Worm (Caenorhabditis elegans): ENCODE measurements around the gene lact-2.

The lact-2 gene

ce11 chrII:10094190-10094923 is at the start of gene lact-2:
lact-2 (plus strand) TSS chrII:10094873.
- TF ChIP-seq nhr-25 (tag; optimal IDR thresholded peaks at IDR 0.05) (no peak), lin-11 (tag; optimal IDR thresholded peaks at IDR 0.05) (no peak), skn-1 (tag; optimal IDR thresholded peaks at IDR 0.05) (no peak), nhr-23 (tag; optimal IDR thresholded peaks at IDR 0.05) (no peak), unc-55 (GFP tag; optimal IDR thresholded peaks at IDR 0.05) (no peak), unc-39 (tag; optimal IDR thresholded peaks at IDR 0.05) (no peak), gmeb-1 (tag; optimal IDR thresholded peaks at IDR 0.05) (no peak), ZK546.5 (tag; optimal IDR thresholded peaks at IDR 0.05) (no peak), fos-1 (tag; optimal IDR thresholded peaks at IDR 0.05) (peak; percentile 96), nhr-129 (tag; optimal IDR thresholded peaks at IDR 0.05) (no peak), elt-1 (tag; optimal IDR thresholded peaks at IDR 0.05) (no peak), unc-62 (GFP tag; optimal IDR thresholded peaks at IDR 0.05) (no peak), lin-39 (tag; optimal IDR thresholded peaks at IDR 0.05) (no peak), nhr-12 (tag; optimal IDR thresholded peaks at IDR 0.05) (no peak), ceh-16 (tag; optimal IDR thresholded peaks at IDR 0.05) (no peak), dmd-4 (tag; optimal IDR thresholded peaks at IDR 0.05) (no peak), crh-2 (tag; optimal IDR thresholded peaks at IDR 0.05) (peak; percentile 7), mab-5 (tag; optimal IDR thresholded peaks at IDR 0.05) (no peak)

- TF ChIP-seq elt-1 (tag; optimal IDR thresholded peaks at IDR 0.05) (no peak), lin-13 (GFP tag; optimal IDR thresholded peaks at IDR 0.05) (peak; percentile 35), ztf-4 (tag; optimal IDR thresholded peaks at IDR 0.05) (no peak), nhr-12 (tag; optimal IDR thresholded peaks at IDR 0.05) (no peak), lsy-2 (tag; optimal IDR thresholded peaks at IDR 0.05) (peak in 1 of 2 experiments; percentile 62), C34F6.9 (tag; optimal IDR thresholded peaks at IDR 0.05) (peak; percentile 68), crh-2 (tag; optimal IDR thresholded peaks at IDR 0.05) (peak; percentile 31), lin-39 (tag; optimal IDR thresholded peaks at IDR 0.05) (no peak), nhr-129 (tag; optimal IDR thresholded peaks at IDR 0.05) (peak; percentile 71), nhr-21 (tag; optimal IDR thresholded peaks at IDR 0.05) (no peak), unc-55 (GFP tag; optimal IDR thresholded peaks at IDR 0.05) (peak; percentile 71), sma-3 (GFP tag; optimal IDR thresholded peaks at IDR 0.05) (no peak)
Observed at ce11 chrII:10044961-10045360, 49.7 kb upstream of the lact-2 start, which contains the start of the genes F52H3.11 and bath-38. F52H3.11 (minus strand) TSS chrII:10045163. bath-38 (minus strand) TSS chrII:10045270.

- TF ChIP-seq elt-1 (tag; optimal IDR thresholded peaks at IDR 0.05): no peak
- TF ChIP-seq nhr-23 (tag; optimal IDR thresholded peaks at IDR 0.05): no peak
- TF ChIP-seq R02D3.7 (tag; optimal IDR thresholded peaks at IDR 0.05): no peak
- TF ChIP-seq unc-62 (GFP tag; optimal IDR thresholded peaks at IDR 0.05): no peak
Observed at ce11 chrII:10045670-10046069, 49.0 kb upstream of the lact-2 start.

ce11 chrII:10048568-10048967 is 46.1 kb upstream of the lact-2 start, which contains the start of gene flp-4:
flp-4 (plus strand) TSS chrII:10048868.
- TF ChIP-seq nhr-21 (tag; optimal IDR thresholded peaks at IDR 0.05): no peak

- TF ChIP-seq unc-39 (tag; optimal IDR thresholded peaks at IDR 0.05) (no peak), elt-1 (tag; optimal IDR thresholded peaks at IDR 0.05) (no peak), Y55F3AM.14 (GFP tag; optimal IDR thresholded peaks at IDR 0.05) (no peak), nhr-10 (tag; optimal IDR thresholded peaks at IDR 0.05) (no peak), nhr-11 (tag; optimal IDR thresholded peaks at IDR 0.05) (no peak), sma-3 (GFP tag; optimal IDR thresholded peaks at IDR 0.05) (no peak), egl-27 (tag; optimal IDR thresholded peaks at IDR 0.05) (no peak), nhr-23 (tag; optimal IDR thresholded peaks at IDR 0.05) (no peak), nhr-12 (tag; optimal IDR thresholded peaks at IDR 0.05) (no peak), zag-1 (tag; optimal IDR thresholded peaks at IDR 0.05) (no peak), unc-55 (GFP tag; optimal IDR thresholded peaks at IDR 0.05) (no peak), ztf-4 (tag; optimal IDR thresholded peaks at IDR 0.05) (no peak), skn-1 (tag; optimal IDR thresholded peaks at IDR 0.05) (no peak), nhr-21 (tag; optimal IDR thresholded peaks at IDR 0.05) (no peak), nhr-6 (tag; optimal IDR thresholded peaks at IDR 0.05) (no peak), ama-1 (optimal IDR thresholded peaks at IDR 0.05) (no peak), aly-2 (tag; optimal IDR thresholded peaks at IDR 0.05) (no peak), ztf-11 (tag; optimal IDR thresholded peaks at IDR 0.05) (no peak)
Observed at ce11 chrII:10051485-10051884, 43.2 kb upstream of the lact-2 start.

Data from whole organism, L2 larva.